Worm (Caenorhabditis elegans): Measurements from ENCODE around the gene ttc-39B.

The ttc-39B gene

DNA sequence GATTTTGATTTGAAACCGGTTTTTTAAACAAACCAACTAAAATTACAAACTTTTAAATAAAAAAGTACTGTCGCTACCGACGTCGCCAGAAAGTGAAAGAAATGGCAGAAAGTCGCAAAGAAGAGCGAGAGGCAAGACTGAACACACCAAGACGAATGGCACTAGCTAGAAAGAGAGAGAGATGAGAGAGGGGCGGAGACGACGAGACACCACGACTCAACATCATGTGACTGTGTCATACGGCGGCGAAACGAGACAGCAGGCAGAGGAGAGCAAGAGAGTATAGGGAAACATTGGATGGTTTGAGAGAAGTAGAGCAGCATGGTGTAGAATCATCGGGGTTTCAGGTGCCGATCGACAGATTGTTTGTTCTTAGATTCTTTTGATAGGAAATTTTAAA is 14.6 kb upstream of the ttc-39B start:
- TF ChIP-seq tag-97 (GFP tag; IDR thresholded peaks at IDR 0.05) (no peak), spr-1 (tag; optimal IDR thresholded peaks at IDR 0.05) (peak; percentile 58), mxl-3 (GFP tag; optimal IDR thresholded peaks at IDR 0.05) (peak; percentile 97), zfp-3 (GFP tag; conservative IDR thresholded peaks at IDR 0.05) (0 out of 2 replicates have a peak, but pooled peaks have one; percentile 33), dmd-6 (GFP tag; IDR thresholded peaks at IDR 0.05) (peak; percentile 92), php-3 (GFP tag; IDR thresholded peaks at IDR 0.05) (0 out of 2 replicates have a peak, but pooled peaks have one; percentile 30), lin-15B (tag; optimal IDR thresholded peaks at IDR 0.05) (no peak), ces-1 (GFP tag; optimal IDR thresholded peaks at IDR 0.05) (no peak), dve-1 (tag; optimal IDR thresholded peaks at IDR 0.05; ENCODE audit: insufficient read depth) (peak; percentile 97), lin-29 (GFP tag; IDR thresholded peaks at IDR 0.05) (no peak), daf-16 (GFP tag; optimal IDR thresholded peaks at IDR 0.05) (peak; percentile 39 to 42), daf-16 (tag; optimal IDR thresholded peaks at IDR 0.05) (peak; percentile 88), tra-1 (GFP tag; IDR thresholded peaks at IDR 0.05) (peak; percentile 73; the same call in 1 of the 2 replicates), lin-39 (tag; optimal IDR thresholded peaks at IDR 0.05) (no peak), rbr-2 (tag; optimal IDR thresholded peaks at IDR 0.05) (peak; percentile 88), ZK337.2 (GFP tag; IDR thresholded peaks at IDR 0.05) (no peak), ztf-7 (tag; optimal IDR thresholded peaks at IDR 0.05) (peak; percentile 77), nhr-102 (tag; optimal IDR thresholded peaks at IDR 0.05) (peak; percentile 81), F26F4.8 (GFP tag; conservative IDR thresholded peaks at IDR 0.05) (no peak), F49E8.2 (tag; optimal IDR thresholded peaks at IDR 0.05; ENCODE audit: borderline replicate concordance) (no peak), T26A8.4 (GFP tag; IDR thresholded peaks at IDR 0.05) (peak; percentile 79), lim-7 (GFP tag; IDR thresholded peaks at IDR 0.05) (no peak), dmd-8 (GFP tag; IDR thresholded peaks at IDR 0.05) (no peak), Y75B8A.6 (GFP tag; IDR thresholded peaks at IDR 0.05) (no peak), ama-1 (optimal IDR thresholded peaks at IDR 0.05) (peak; percentile 99), snpc-4 (tag; optimal IDR thresholded peaks at IDR 0.05) (peak; percentile 36), mes-2 (tag; optimal IDR thresholded peaks at IDR 0.05; ENCODE audit: poor library complexity, severe bottlenecking) (peak; percentile 86), egl-43 (GFP tag; IDR thresholded peaks at IDR 0.05) (peak; percentile 78), fkh-10 (GFP tag; optimal IDR thresholded peaks at IDR 0.05) (no peak), ctbp-1 (GFP tag; IDR thresholded peaks at IDR 0.05) (peak; percentile 79), Y105C5A.15 (GFP tag; IDR thresholded peaks at IDR 0.05) (no peak), madf-9 (GFP tag; conservative IDR thresholded peaks at IDR 0.05) (peak; percentile 60), lin-1 (GFP tag; IDR thresholded peaks at IDR 0.05) (peak; percentile 65; the same call in 1 of the 2 replicates), gei-8 (GFP tag; optimal IDR thresholded peaks at IDR 0.05) (no peak), fos-1 (tag; optimal IDR thresholded peaks at IDR 0.05) (no peak), skn-1 (tag; optimal IDR thresholded peaks at IDR 0.05) (no peak), nhr-10 (tag; optimal IDR thresholded peaks at IDR 0.05) (peak; percentile 84), F10B5.3 (tag; optimal IDR thresholded peaks at IDR 0.05) (no peak), set-16 (GFP tag; IDR thresholded peaks at IDR 0.05) (peak; percentile 77), T20F7.1 (GFP tag; optimal IDR thresholded peaks at IDR 0.05) (peak; percentile 51), nhr-11 (tag; optimal IDR thresholded peaks at IDR 0.05) (peak; percentile 90), madf-5 (GFP tag; IDR thresholded peaks at IDR 0.05) (0 out of 4 replicates have a peak, but pooled peaks of 1 of the 2 experiments have one; percentile 23), snpc-1.2 (GFP tag; IDR thresholded peaks at IDR 0.05) (no peak), hmg-1.1 (GFP tag; IDR thresholded peaks at IDR 0.05) (peak; percentile 92), jun-1 (tag; optimal IDR thresholded peaks at IDR 0.05) (peak; percentile 64), dmd-9 (GFP tag; IDR thresholded peaks at IDR 0.05) (no peak), daf-8 (GFP tag; IDR thresholded peaks at IDR 0.05) (no peak), ceh-82 (tag; optimal IDR thresholded peaks at IDR 0.05) (no peak), ceh-44 (GFP tag; IDR thresholded peaks at IDR 0.05) (no peak), mdl-1 (tag; optimal IDR thresholded peaks at IDR 0.05) (peak; percentile 71 to 92), ztf-11 (tag; optimal IDR thresholded peaks at IDR 0.05) (no peak), pqm-1 (tag; optimal IDR thresholded peaks at IDR 0.05) (peak; percentile 8)
